Worm (Caenorhabditis elegans) whole organism, L4/young adult: ENCODE data around the gene ins-10.

Experiments used
- dao-5 ChIP-seq: sonication (generic microtip); optimal IDR thresholded peaks from 2 replicates; lab custom pipeline; 2016; ENCODE audit warnings: missing genotype, missing genetic modification characterization, moderate library complexity, missing compliant biosample characterization
- him-1 ChIP-seq: sonication (generic microtip); optimal IDR thresholded peaks from 2 replicates; lab custom pipeline; 2016; ENCODE audit warnings: missing genotype, missing genetic modification reagents, missing genetic modification characterization, missing compliant biosample characterization

DNA sequence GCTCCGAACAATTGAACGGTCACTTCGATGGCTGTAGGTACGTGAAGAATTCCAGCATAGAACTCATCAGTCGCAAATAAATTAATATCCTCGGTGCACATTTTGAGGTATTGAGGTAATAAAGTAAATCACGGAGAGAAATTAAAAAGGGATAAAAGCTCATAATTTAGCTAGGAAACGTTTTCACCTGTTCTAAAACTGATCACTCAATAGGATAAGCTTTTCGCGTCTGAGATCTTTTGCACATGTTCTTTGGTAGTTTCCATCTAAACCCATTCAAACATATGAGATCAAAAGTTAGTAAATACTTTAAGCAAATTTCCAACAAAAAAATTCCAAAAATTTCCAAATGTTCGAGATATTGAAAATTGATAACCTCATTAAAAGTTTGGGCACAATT, 16.3 kb upstream of the ins-10 start, which contains the start of gene srh-308:
- TF ChIP-seq dao-5 (tag; lab: Kevin White, UChicago), result no peak
- TF ChIP-seq him-1 (tag; lab: Kevin White, UChicago), result no peak
